Fruit fly (Drosophila melanogaster): Measurements from ENCODE around the gene grk.

grk gene

dm6 chr2L:8463144-8464106 lies 30.0 kb upstream of the grk start, which contains the start of gene Agpat2 (continued):
- TF ChIP-seq klu (GFP tag; IDR thresholded peaks at IDR 0.05) (no peak; the same call in 1 of the 2 replicates), tna (GFP tag; IDR thresholded peaks at IDR 0.05; ENCODE audit: partially characterized antibody) (no peak), ken (GFP tag; IDR thresholded peaks at IDR 0.05) (peak; percentile 81), CG31224 (GFP tag; IDR thresholded peaks at IDR 0.05) (peak; percentile 56; the same call in 1 of the 2 replicates), pnt (GFP tag; optimal IDR thresholded peaks at IDR 0.05) (peak; percentile 83), jing (GFP tag; optimal IDR thresholded peaks at IDR 0.05) (peak; percentile 67), B-H2 (GFP tag; optimal IDR thresholded peaks at IDR 0.05) (peak; percentile 62), CG13624 (GFP tag; optimal IDR thresholded peaks at IDR 0.05) (peak; percentile 82), Gug (GFP tag; IDR thresholded peaks at IDR 0.05) (peak; percentile 65; the same call in 3 of the 4 replicates), H2.0 (GFP tag; IDR thresholded peaks at IDR 0.05) (peak; percentile 63), gfzf (GFP tag; optimal IDR thresholded peaks at IDR 0.05) (no peak), CG7839 (tag; optimal IDR thresholded peaks at IDR 0.05) (peak; percentile 90), Six4 (GFP tag; optimal IDR thresholded peaks at IDR 0.05) (peak; percentile 79), CG2199 (GFP tag; IDR thresholded peaks at IDR 0.05) (no peak), Xrp1 (GFP tag; IDR thresholded peaks at IDR 0.05) (peak; percentile 89), hkb (optimal IDR thresholded peaks at IDR 0.05) (no peak), hkb (GFP tag; IDR thresholded peaks at IDR 0.05) (peak; percentile 81), Optix (GFP tag; IDR thresholded peaks at IDR 0.05) (peak; percentile 76), CG7372 (GFP tag; IDR thresholded peaks at IDR 0.05) (peak; percentile 41; the same call in 1 of the 2 replicates), cato (GFP tag; optimal IDR thresholded peaks at IDR 0.05; ENCODE audit: borderline replicate concordance) (peak; percentile 67), Elba2 (GFP tag; optimal IDR thresholded peaks at IDR 0.05) (no peak), dpn (GFP tag; optimal IDR thresholded peaks at IDR 0.05) (peak; percentile 76 to 85), seq (GFP tag; IDR thresholded peaks at IDR 0.05) (peak; percentile 79), Lhr (GFP tag; optimal IDR thresholded peaks at IDR 0.05) (peak; percentile 29), CG6654 (GFP tag; optimal IDR thresholded peaks at IDR 0.05) (peak; percentile 65), CG16813 (GFP tag; IDR thresholded peaks at IDR 0.05; ENCODE audit: partially characterized antibody) (no peak), CG12104 (GFP tag; optimal IDR thresholded peaks at IDR 0.05) (peak; percentile 80), CG11696 (GFP tag; IDR thresholded peaks at IDR 0.05) (peak; percentile 64), NC2β (GFP tag; optimal IDR thresholded peaks at IDR 0.05) (peak; percentile 82), esg (GFP tag; conservative IDR thresholded peaks at IDR 0.05) (peak; percentile 68), lov (optimal IDR thresholded peaks at IDR 0.05) (no peak), lov (GFP tag; IDR thresholded peaks at IDR 0.05) (0 out of 3 replicates have a peak, but pooled peaks have one; percentile 38), CG2875 (GFP tag; optimal IDR thresholded peaks at IDR 0.05) (peak; percentile 56), ftz-f1 (GFP tag; optimal IDR thresholded peaks at IDR 0.05) (no peak), Ets97D (GFP tag; optimal IDR thresholded peaks at IDR 0.05) (peak; percentile 60), Nf-YC (tag; optimal IDR thresholded peaks at IDR 0.05) (peak; percentile 52), CG18599 (GFP tag; optimal IDR thresholded peaks at IDR 0.05) (peak; percentile 93), grn (GFP tag; optimal IDR thresholded peaks at IDR 0.05) (no peak), CG3726 (GFP tag; IDR thresholded peaks at IDR 0.05) (peak; percentile 78; the same call in 2 of the 3 replicates), GATAe (GFP tag; conservative IDR thresholded peaks at IDR 0.05) (0 out of 2 replicates have a peak, but pooled peaks have one; percentile 11), dmrt11E (tag; optimal IDR thresholded peaks at IDR 0.05) (peak; percentile 82), Dll (GFP tag; IDR thresholded peaks at IDR 0.05; ENCODE audit: partially characterized antibody) (no peak), dysf (GFP tag; IDR thresholded peaks at IDR 0.05) (peak; percentile 87), maf-S (GFP tag; optimal IDR thresholded peaks at IDR 0.05) (peak; percentile 75), D19A (tag; optimal IDR thresholded peaks at IDR 0.05) (peak; percentile 72), Nf-YA (GFP tag; IDR thresholded peaks at IDR 0.05) (peak; percentile 61; the same call in 1 of the 2 replicates), hbn (GFP tag; IDR thresholded peaks at IDR 0.05; ENCODE audit: partially characterized antibody) (no peak), CG10147 (GFP tag; optimal IDR thresholded peaks at IDR 0.05) (peak; percentile 80), so (GFP tag; IDR thresholded peaks at IDR 0.05) (peak; percentile 67; the same call in 1 of the 3 replicates)

Data from whole organism, embryonic.